Fruit fly (Drosophila melanogaster) Kc167 (cell line): Measurements from ENCODE around the gene CG33679.

Source experiments
- Myc ChIP-seq: fragments of >200 bp; optimal IDR thresholded peaks from 2 replicates; lab custom pipeline; 2017; ENCODE audit warnings: missing external identifiers
- Sin3A ChIP-seq: fragments of >200 bp; optimal IDR thresholded peaks from 2 replicates; lab custom pipeline; 2018; ENCODE audit warnings: missing external identifiers
- h ChIP-seq: fragments of >200 bp; optimal IDR thresholded peaks from 3 replicates; lab custom pipeline; 2018; ENCODE audit warnings: missing external identifiers
- psq ChIP-seq: fragments of >200 bp; optimal IDR thresholded peaks from 2 replicates; lab custom pipeline; 2017; ENCODE audit warnings: missing external identifiers
- ttk ChIP-seq: sonication (Bioruptor generic); optimal IDR thresholded peaks from 2 replicates; lab custom pipeline; 2017; ENCODE audit warnings: missing external identifiers

dm6 chr2L:15058118-15058402, at the start of gene CG33679:
- TF ChIP-seq Sin3A (lab: Kevin White, UChicago) (no peak), Myc (no peak), ttk (lab: Kevin White, UChicago) (no peak), h (lab: Kevin White, UChicago) (no peak), psq (lab: Kevin White, UChicago) (no peak)
